Fruit fly (Drosophila melanogaster): ENCODE data around the gene Or10a.

Gene Or10a

DNA sequence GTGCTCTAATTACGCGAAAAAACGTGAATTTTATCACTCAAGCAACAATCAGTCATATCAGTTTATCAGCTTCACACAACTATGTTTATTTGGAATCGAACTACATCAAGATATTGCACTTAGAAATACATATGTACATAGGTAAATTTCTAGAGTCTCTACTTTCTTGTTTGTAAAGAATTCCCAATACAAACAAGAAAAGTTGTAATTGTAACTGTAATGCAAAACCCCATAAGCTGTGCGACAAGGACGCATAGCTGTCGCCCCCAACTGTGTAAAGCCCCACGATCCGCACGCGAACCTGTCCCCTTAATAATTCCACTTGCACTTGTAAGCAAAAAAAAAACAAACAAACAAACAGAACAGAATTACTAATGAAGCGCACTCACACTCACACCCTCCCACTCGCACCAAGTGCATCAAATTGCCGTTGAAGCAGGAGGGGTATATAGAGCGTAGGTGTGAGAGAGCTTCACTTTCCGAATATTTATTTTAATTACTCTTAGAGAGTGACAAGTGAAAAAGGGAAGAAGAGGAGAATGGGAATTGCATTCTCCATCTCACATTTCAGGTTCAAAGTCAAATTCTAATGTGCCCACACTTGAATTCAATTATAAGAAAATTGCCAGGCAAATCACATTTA is 8.9 kb upstream of the Or10a start:
- no peak for TF ChIP-seq ewg (GFP tag; optimal IDR thresholded peaks at IDR 0.05)
- no peak for TF ChIP-seq bcd (GFP tag; optimal IDR thresholded peaks at IDR 0.05)
- no peak for TF ChIP-seq dmrt11E (tag; optimal IDR thresholded peaks at IDR 0.05)
- TF ChIP-seq zf30C (GFP tag; optimal IDR thresholded peaks at IDR 0.05) = no peak
- no peak for TF ChIP-seq CG3407 (GFP tag; optimal IDR thresholded peaks at IDR 0.05)
- no peak for TF ChIP-seq CG14667 (GFP tag; IDR thresholded peaks at IDR 0.05)
- no peak for TF ChIP-seq CG2116 (GFP tag; optimal IDR thresholded peaks at IDR 0.05)
- no peak for TF ChIP-seq cato (GFP tag; optimal IDR thresholded peaks at IDR 0.05; ENCODE audit: borderline replicate concordance)
- no peak for TF ChIP-seq CG1792 (GFP tag; optimal IDR thresholded peaks at IDR 0.05)
- TF ChIP-seq CG43689 (GFP tag; IDR thresholded peaks at IDR 0.05) = no peak
- TF ChIP-seq Oaz (GFP tag; IDR thresholded peaks at IDR 0.05) = no peak
- no peak for TF ChIP-seq otp (GFP tag; IDR thresholded peaks at IDR 0.05)
- no peak for TF ChIP-seq eve (GFP tag; optimal IDR thresholded peaks at IDR 0.05)
- TF ChIP-seq en (GFP tag; optimal IDR thresholded peaks at IDR 0.05) = no peak
- no peak for TF ChIP-seq CG4360 (GFP tag; IDR thresholded peaks at IDR 0.05)
- TF ChIP-seq CG7271 (tag; optimal IDR thresholded peaks at IDR 0.05) = no peak
- TF ChIP-seq H2.0 (GFP tag; IDR thresholded peaks at IDR 0.05) = no peak
- no peak for TF ChIP-seq slp2 (GFP tag; optimal IDR thresholded peaks at IDR 0.05)
- no peak for TF ChIP-seq CG4617 (GFP tag; optimal IDR thresholded peaks at IDR 0.05; ENCODE audit: borderline replicate concordance)

- TF ChIP-seq CG6683 (GFP tag; optimal IDR thresholded peaks at IDR 0.05) (no peak), vnd (GFP tag; IDR thresholded peaks at IDR 0.05; ENCODE audit: partially characterized antibody) (no peak), Dbx (GFP tag; IDR thresholded peaks at IDR 0.05) (0 out of 3 replicates have a peak, but pooled peaks have one; percentile 12), CG43689 (GFP tag; IDR thresholded peaks at IDR 0.05) (no peak), chinmo (GFP tag; IDR thresholded peaks at IDR 0.05; ENCODE audit: partially characterized antibody) (0 out of 4 replicates have a peak, but pooled peaks have one; percentile 43), sug (tag; optimal IDR thresholded peaks at IDR 0.05) (peak; percentile 13), Med (GFP tag) (peak; percentile 54), HmgZ (tag; optimal IDR thresholded peaks at IDR 0.05) (no peak), CG12769 (tag; optimal IDR thresholded peaks at IDR 0.05) (peak; percentile 14), CG11085 (GFP tag; IDR thresholded peaks at IDR 0.05) (no peak), Pdp1 (GFP tag; optimal IDR thresholded peaks at IDR 0.05) (peak in 1 of 2 experiments; percentile 83), crol (GFP tag; IDR thresholded peaks at IDR 0.05) (0 out of 2 replicates have a peak, but pooled peaks have one; percentile 34)
These were observed 8.2 kb upstream of the Or10a start for dm6 chrX:11425401-11425800.

DNA sequence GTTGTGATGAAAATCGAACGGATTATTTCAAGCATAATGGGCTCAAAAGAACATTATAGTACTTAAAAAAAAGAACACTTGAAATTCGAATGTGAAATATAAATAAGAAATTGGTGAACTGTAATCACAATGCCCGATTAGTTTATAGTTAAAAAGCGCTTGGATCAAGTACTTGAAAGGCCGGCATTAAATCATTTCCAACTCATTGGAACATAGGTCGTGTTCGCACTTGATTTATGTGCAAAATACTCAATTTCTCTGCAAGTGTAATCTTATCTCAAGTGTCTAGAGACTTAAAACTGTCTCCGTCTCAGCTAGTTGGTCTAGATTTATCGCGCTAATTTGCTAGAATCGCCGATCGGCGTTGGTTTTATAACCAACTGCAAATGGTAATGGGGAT is 7.3 kb upstream of the Or10a start:
- no peak for TF ChIP-seq CG17829 (tag; optimal IDR thresholded peaks at IDR 0.05)
- no peak for TF ChIP-seq CG10654 (GFP tag; optimal IDR thresholded peaks at IDR 0.05)
- no peak for TF ChIP-seq Doc2 (GFP tag; IDR thresholded peaks at IDR 0.05)
- TF ChIP-seq exex (tag; optimal IDR thresholded peaks at IDR 0.05) = peak; percentile 89
- no peak for TF ChIP-seq CG34224 (GFP tag; IDR thresholded peaks at IDR 0.05; ENCODE audit: partially characterized antibody)

dm6 chrX:11423277-11423717 is 6.1 kb upstream of the Or10a start:
- peak; percentile 68 for TF ChIP-seq zen (tag; optimal IDR thresholded peaks at IDR 0.05)
- TF ChIP-seq Bteb2 (GFP tag; optimal IDR thresholded peaks at IDR 0.05) = peak; percentile 84
- TF ChIP-seq NFAT (GFP tag; IDR thresholded peaks at IDR 0.05) = peak; percentile 82
- TF ChIP-seq Dip3 (GFP tag; optimal IDR thresholded peaks at IDR 0.05) = peak; percentile 87
- peak; percentile 60 for TF ChIP-seq CG31388 (GFP tag; optimal IDR thresholded peaks at IDR 0.05)
- TF ChIP-seq CG12942 (GFP tag; optimal IDR thresholded peaks at IDR 0.05) = peak; percentile 86
- peak; percentile 91 for TF ChIP-seq Xbp1 (GFP tag; optimal IDR thresholded peaks at IDR 0.05)
- TF ChIP-seq Atf6 (GFP tag; IDR thresholded peaks at IDR 0.05) = peak; percentile 92
- peak; percentile 75; the same call in 1 of the 2 replicates for TF ChIP-seq wor (GFP tag; IDR thresholded peaks at IDR 0.05)
- TF ChIP-seq CG15269 (tag; optimal IDR thresholded peaks at IDR 0.05) = peak; percentile 94
- peak; percentile 84 for TF ChIP-seq danr (GFP tag; IDR thresholded peaks at IDR 0.05)
- TF ChIP-seq CG7271 (tag; optimal IDR thresholded peaks at IDR 0.05) = peak; percentile 18
- TF ChIP-seq unc-4 (GFP tag; IDR thresholded peaks at IDR 0.05; ENCODE audit: partially characterized antibody) = no peak
